Worm (Caenorhabditis elegans): ENCODE data around the gene ptr-18.
A peak's percentile ranks its signal among the peaks of the same experiment; 100 is the strongest.

Gene ptr-18

DNA sequence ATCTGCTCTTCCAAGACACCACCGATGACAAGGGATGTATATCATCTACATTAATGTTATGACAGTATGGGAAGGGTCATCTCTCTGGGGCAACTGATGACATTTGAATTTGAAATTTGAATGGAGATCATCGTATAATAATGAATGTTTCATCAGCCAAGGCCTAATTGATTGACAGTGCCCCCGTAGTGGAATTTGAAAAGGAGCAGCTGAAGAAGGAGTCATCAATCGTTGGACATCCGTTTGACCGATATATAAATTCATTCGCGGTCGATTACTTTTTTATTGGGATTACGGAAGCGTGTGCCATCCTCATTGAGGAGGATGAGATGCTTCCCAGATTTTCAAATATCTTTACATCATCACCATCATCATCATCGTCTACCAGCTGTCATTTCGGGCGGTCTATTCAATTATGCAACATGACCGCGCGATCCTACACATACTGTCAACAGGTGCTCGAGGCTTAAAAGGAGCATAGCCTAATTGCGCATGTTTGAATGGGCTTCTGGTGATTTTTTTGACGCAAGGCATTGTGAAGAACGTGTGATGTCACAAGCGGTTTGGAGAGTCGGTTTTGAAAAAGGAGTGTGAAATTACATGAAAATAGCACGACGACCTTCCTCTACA lies 25.7 kb downstream of the ptr-18 start:
- TF ChIP-seq ets-7 (tag; optimal IDR thresholded peaks at IDR 0.05) = no peak

DNA sequence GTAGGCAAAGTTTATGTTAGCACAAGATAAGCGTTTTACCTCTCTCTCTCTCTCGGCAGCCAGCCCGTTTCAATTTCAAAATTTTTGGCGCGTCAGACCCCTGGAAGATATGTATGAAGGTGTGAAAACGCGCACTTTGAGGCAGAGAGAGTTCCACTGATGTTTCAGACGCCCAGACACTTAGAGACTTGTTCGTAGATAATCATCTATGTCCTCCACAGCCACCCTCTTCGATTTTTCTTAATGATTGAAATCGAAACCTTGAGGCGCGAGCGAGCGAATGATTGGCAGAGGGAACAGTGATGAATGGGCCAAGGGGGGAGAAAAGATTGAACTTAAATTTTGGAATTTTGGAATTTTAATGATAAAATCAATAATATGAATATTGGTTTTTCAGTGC lies 26.2 kb downstream of the ptr-18 start:
- no peak for TF ChIP-seq aly-1 (tag; optimal IDR thresholded peaks at IDR 0.05)
- no peak for TF ChIP-seq tra-4 (tag; optimal IDR thresholded peaks at IDR 0.05)
- TF ChIP-seq scrt-1 (GFP tag; IDR thresholded peaks at IDR 0.05) = no peak

- no peak for TF ChIP-seq ama-1 (optimal IDR thresholded peaks at IDR 0.05)
Measured at ce11 chrII:12992193-12992592, 26.8 kb downstream of the ptr-18 start.

- peak; percentile 61 for TF ChIP-seq ama-1 (optimal IDR thresholded peaks at IDR 0.05)
- TF ChIP-seq scrt-1 (GFP tag; IDR thresholded peaks at IDR 0.05) = no peak
Measured at ce11 chrII:12992980-12993379, 27.6 kb downstream of the ptr-18 start.

DNA sequence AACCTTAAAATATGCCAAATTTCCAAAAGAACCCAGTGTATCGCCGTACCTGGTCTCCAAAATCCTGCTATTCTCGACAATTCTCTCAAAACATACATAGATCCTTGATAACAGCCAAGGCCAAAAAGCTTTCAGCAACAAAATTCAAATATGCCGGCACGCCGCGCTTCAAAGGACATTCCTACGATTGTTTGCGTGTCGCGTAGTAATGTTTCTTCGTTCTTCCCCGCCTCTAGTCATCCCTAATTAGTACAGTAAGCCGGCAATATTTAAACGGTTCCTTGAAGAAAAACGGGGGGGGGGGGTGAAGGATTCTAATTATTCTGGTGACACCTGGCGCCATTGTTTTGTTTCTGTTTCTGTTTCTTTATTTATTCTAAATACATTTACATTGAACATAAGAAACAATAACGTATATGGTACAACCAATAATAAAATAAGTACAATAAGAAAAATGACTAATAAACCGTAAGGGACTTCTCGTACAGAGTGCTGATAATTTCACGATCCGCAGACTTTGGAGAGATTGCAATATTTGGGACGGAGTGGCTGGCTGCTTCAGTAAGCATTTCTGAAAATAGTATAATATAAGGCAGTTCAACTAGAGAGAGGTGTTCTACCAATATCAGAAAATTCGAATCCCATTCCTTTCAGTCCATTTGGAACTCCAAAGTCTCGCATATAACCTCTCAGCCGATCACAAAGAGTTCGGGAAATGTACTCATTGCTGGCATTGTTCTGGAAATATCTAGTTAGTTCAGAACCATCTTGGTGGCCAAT lies 28.9 kb downstream of the ptr-18 start:
- TF ChIP-seq ceh-13 (GFP tag; optimal IDR thresholded peaks at IDR 0.05) = no peak
- no peak for TF ChIP-seq ceh-36 (tag; optimal IDR thresholded peaks at IDR 0.05)
- no peak for TF ChIP-seq tra-4 (tag; optimal IDR thresholded peaks at IDR 0.05)
- TF ChIP-seq sea-1 (GFP tag; conservative IDR thresholded peaks at IDR 0.05) = no peak
- TF ChIP-seq F13C5.2 (tag; optimal IDR thresholded peaks at IDR 0.05) = no peak
- TF ChIP-seq ets-7 (tag; optimal IDR thresholded peaks at IDR 0.05) = no peak
- TF ChIP-seq pes-1 (GFP tag; IDR thresholded peaks at IDR 0.05) = no peak
- no peak for TF ChIP-seq hmg-4 (GFP tag; optimal IDR thresholded peaks at IDR 0.05)
- TF ChIP-seq scrt-1 (GFP tag; IDR thresholded peaks at IDR 0.05) = no peak
- no peak for TF ChIP-seq flt-1 (GFP tag; IDR thresholded peaks at IDR 0.05)
- TF ChIP-seq tbx-37 (GFP tag; conservative IDR thresholded peaks at IDR 0.05) = no peak
- TF ChIP-seq B0310.2 (tag; optimal IDR thresholded peaks at IDR 0.05) = no peak
- no peak for TF ChIP-seq aly-1 (tag; optimal IDR thresholded peaks at IDR 0.05)
- TF ChIP-seq hmbx-1 (tag; optimal IDR thresholded peaks at IDR 0.05) = no peak
- no peak for TF ChIP-seq ama-1 (optimal IDR thresholded peaks at IDR 0.05)
- no peak for TF ChIP-seq hnd-1 (tag; optimal IDR thresholded peaks at IDR 0.05)
- TF ChIP-seq tbx-11 (GFP tag; IDR thresholded peaks at IDR 0.05) = no peak

- TF ChIP-seq hmbx-1 (tag; optimal IDR thresholded peaks at IDR 0.05) = no peak
- no peak for TF ChIP-seq F13C5.2 (tag; optimal IDR thresholded peaks at IDR 0.05)
- TF ChIP-seq ceh-13 (GFP tag; optimal IDR thresholded peaks at IDR 0.05) = no peak
- no peak for TF ChIP-seq aly-1 (tag; optimal IDR thresholded peaks at IDR 0.05)
- no peak for TF ChIP-seq B0310.2 (tag; optimal IDR thresholded peaks at IDR 0.05)
- TF ChIP-seq ceh-36 (tag; optimal IDR thresholded peaks at IDR 0.05) = no peak
- no peak for TF ChIP-seq tbx-11 (GFP tag; IDR thresholded peaks at IDR 0.05)
- TF ChIP-seq hnd-1 (tag; optimal IDR thresholded peaks at IDR 0.05) = no peak
- no peak for TF ChIP-seq pes-1 (GFP tag; IDR thresholded peaks at IDR 0.05)
- TF ChIP-seq flt-1 (GFP tag; IDR thresholded peaks at IDR 0.05) = no peak
- no peak for TF ChIP-seq tra-4 (tag; optimal IDR thresholded peaks at IDR 0.05)
- TF ChIP-seq ets-7 (tag; optimal IDR thresholded peaks at IDR 0.05) = no peak
- TF ChIP-seq sea-1 (GFP tag; conservative IDR thresholded peaks at IDR 0.05) = no peak
Measured at ce11 chrII:12995322-12995721, 30.0 kb downstream of the ptr-18 start.

DNA sequence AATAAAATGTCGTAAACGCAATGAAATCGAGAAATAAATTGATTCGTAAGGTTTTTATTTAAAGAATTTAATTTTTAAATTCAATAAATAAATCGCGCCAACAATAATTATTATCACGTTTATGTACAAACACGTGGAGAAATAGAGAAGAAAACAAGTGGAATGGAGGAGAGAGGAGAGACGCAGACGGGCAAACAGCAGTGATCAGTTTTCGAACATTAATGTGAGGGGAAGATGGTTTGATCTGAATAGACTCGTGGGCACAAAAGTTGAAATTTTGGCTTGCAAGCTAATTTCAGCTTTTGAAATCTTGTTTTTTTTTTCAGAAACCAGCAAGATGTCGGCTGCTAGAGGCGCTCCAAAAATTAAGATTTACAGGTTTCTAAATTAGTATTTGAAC lies 30.9 kb downstream of the ptr-18 start, which contains the start of gene hphd-1:
hphd-1 (minus strand) TSS at position 323 of the 400 bp plus-strand sequence.
- TF ChIP-seq hmg-4 (GFP tag; optimal IDR thresholded peaks at IDR 0.05) (no peak), tbx-11 (GFP tag; IDR thresholded peaks at IDR 0.05) (no peak), hnd-1 (tag; optimal IDR thresholded peaks at IDR 0.05) (no peak), ets-7 (tag; optimal IDR thresholded peaks at IDR 0.05) (no peak), F13C5.2 (tag; optimal IDR thresholded peaks at IDR 0.05) (no peak), hmbx-1 (tag; optimal IDR thresholded peaks at IDR 0.05) (no peak), sea-1 (GFP tag; conservative IDR thresholded peaks at IDR 0.05) (no peak), pes-1 (GFP tag; IDR thresholded peaks at IDR 0.05) (no peak), ceh-36 (tag; optimal IDR thresholded peaks at IDR 0.05) (no peak), B0310.2 (tag; optimal IDR thresholded peaks at IDR 0.05) (no peak), tra-4 (tag; optimal IDR thresholded peaks at IDR 0.05) (no peak), ama-1 (optimal IDR thresholded peaks at IDR 0.05) (no peak), scrt-1 (GFP tag; IDR thresholded peaks at IDR 0.05) (no peak), aly-1 (tag; optimal IDR thresholded peaks at IDR 0.05) (no peak), flt-1 (GFP tag; IDR thresholded peaks at IDR 0.05) (no peak), ceh-13 (GFP tag; optimal IDR thresholded peaks at IDR 0.05) (no peak)

- no peak for TF ChIP-seq hnd-1 (tag; optimal IDR thresholded peaks at IDR 0.05)
- no peak for TF ChIP-seq sea-1 (GFP tag; conservative IDR thresholded peaks at IDR 0.05)
- no peak for TF ChIP-seq tra-4 (tag; optimal IDR thresholded peaks at IDR 0.05)
- no peak for TF ChIP-seq B0310.2 (tag; optimal IDR thresholded peaks at IDR 0.05)
- no peak for TF ChIP-seq hmg-4 (GFP tag; optimal IDR thresholded peaks at IDR 0.05)
- TF ChIP-seq ama-1 (optimal IDR thresholded peaks at IDR 0.05) = no peak
- TF ChIP-seq F13C5.2 (tag; optimal IDR thresholded peaks at IDR 0.05) = no peak
- no peak for TF ChIP-seq ceh-36 (tag; optimal IDR thresholded peaks at IDR 0.05)
- no peak for TF ChIP-seq ets-7 (tag; optimal IDR thresholded peaks at IDR 0.05)
- no peak for TF ChIP-seq tbx-37 (GFP tag; conservative IDR thresholded peaks at IDR 0.05)
- no peak for TF ChIP-seq pes-1 (GFP tag; IDR thresholded peaks at IDR 0.05)
- TF ChIP-seq flt-1 (GFP tag; IDR thresholded peaks at IDR 0.05) = no peak
- TF ChIP-seq ceh-13 (GFP tag; optimal IDR thresholded peaks at IDR 0.05) = no peak
- no peak for TF ChIP-seq scrt-1 (GFP tag; IDR thresholded peaks at IDR 0.05)
- no peak for TF ChIP-seq aly-1 (tag; optimal IDR thresholded peaks at IDR 0.05)
Measured at ce11 chrII:12997413-12997812, 32.1 kb downstream of the ptr-18 start, which contains the start of gene Y38F1A.7. Gene Y38F1A.7 (minus strand): TSS chrII:12997804.

All from whole organism, early embryonic.